Worm (Caenorhabditis elegans) whole organism, L4/young adult: ENCODE data around the gene C34F6.11.

Experiments used
- W03F9.2 ChIP-seq: fragments of 150-350 bp; optimal IDR thresholded peaks from 2 replicates; lab custom pipeline; 2014; ENCODE audit warnings: missing biosample characterization, missing genetic modification characterization
- dao-5 ChIP-seq: sonication (generic microtip); optimal IDR thresholded peaks from 2 replicates; lab custom pipeline; 2016; ENCODE audit warnings: missing genotype, missing genetic modification characterization, moderate library complexity, missing compliant biosample characterization
- him-1 ChIP-seq: sonication (generic microtip); optimal IDR thresholded peaks from 2 replicates; lab custom pipeline; 2016; ENCODE audit warnings: missing genotype, missing genetic modification reagents, missing genetic modification characterization, missing compliant biosample characterization

C34F6.11 gene

ce11 chrX:11210417-11210816 is 6.7 kb upstream of the C34F6.11 start:
- TF ChIP-seq dao-5 (tag; lab: Kevin White, UChicago) (no peak), him-1 (no peak), W03F9.2 (tag; lab: Kevin White, UChicago) (no peak)

DNA sequence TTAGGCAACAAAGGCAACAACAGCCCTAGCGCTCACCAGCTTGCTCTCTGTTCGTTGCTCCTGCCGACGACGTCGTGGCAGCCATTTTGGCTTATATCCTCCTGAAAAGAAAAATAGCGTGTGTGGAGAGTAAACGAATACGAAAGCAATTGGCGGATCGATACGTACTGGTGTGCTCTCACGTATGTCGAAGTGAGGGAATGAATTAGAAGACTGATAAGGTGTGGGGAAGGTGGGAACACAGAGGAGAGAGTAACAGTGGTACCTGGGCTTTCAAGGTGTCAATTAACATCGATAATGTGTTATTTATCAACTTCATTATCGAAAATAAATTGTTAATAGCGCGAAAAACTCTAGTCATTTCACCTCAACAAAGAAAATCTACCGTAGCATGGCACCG is 5.1 kb upstream of the C34F6.11 start, which contains the start of gene C34F6.5:
Gene C34F6.5, minus strand, starts transcription at position 101 of the 400 bp plus-strand sequence.
- TF ChIP-seq W03F9.2 (tag; lab: Kevin White, UChicago) (no peak), him-1 (no peak), dao-5 (tag; lab: Kevin White, UChicago) (no peak)

ce11 chrX:11206953-11207352 is 3.2 kb upstream of the C34F6.11 start, which contains the start of gene hst-2:
Gene hst-2, minus strand, starts transcription at chrX:11207155.
- TF ChIP-seq dao-5 (tag; lab: Kevin White, UChicago): no peak
- TF ChIP-seq him-1: peak; percentile 42
- peak; percentile 46 for TF ChIP-seq W03F9.2 (tag; lab: Kevin White, UChicago)

- TF ChIP-seq dao-5 (tag; lab: Kevin White, UChicago): no peak
- no peak for TF ChIP-seq W03F9.2 (tag; lab: Kevin White, UChicago)
- TF ChIP-seq him-1: no peak
Observed at ce11 chrX:11201165-11201564, 2.6 kb downstream of the C34F6.11 start, which contains the start of gene col-179. Gene col-179, plus strand, starts transcription at chrX:11201465.

- no peak for TF ChIP-seq dao-5 (tag; lab: Kevin White, UChicago)
- no peak for TF ChIP-seq him-1
- TF ChIP-seq W03F9.2 (tag; lab: Kevin White, UChicago): no peak
Observed at ce11 chrX:11199155-11199554, 4.6 kb downstream of the C34F6.11 start, which contains the start of gene col-178. Gene col-178, plus strand, starts transcription at chrX:11199455.

ce11 chrX:11196741-11197140 is 7.0 kb downstream of the C34F6.11 start, which contains the start of gene C34F6.1:
Gene C34F6.1, minus strand, starts transcription at chrX:11196841.
- TF ChIP-seq dao-5 (tag; lab: Kevin White, UChicago) (no peak), W03F9.2 (tag; lab: Kevin White, UChicago) (no peak), him-1 (no peak)

- TF ChIP-seq W03F9.2 (tag; lab: Kevin White, UChicago): no peak
- no peak for TF ChIP-seq dao-5 (tag; lab: Kevin White, UChicago)
- TF ChIP-seq him-1: no peak
Observed at ce11 chrX:11193670-11194069, 10.1 kb downstream of the C34F6.11 start.

ce11 chrX:11190443-11190842 is 13.3 kb downstream of the C34F6.11 start:
- TF ChIP-seq him-1 (no peak), dao-5 (tag; lab: Kevin White, UChicago) (no peak), W03F9.2 (tag; lab: Kevin White, UChicago) (no peak)

DNA sequence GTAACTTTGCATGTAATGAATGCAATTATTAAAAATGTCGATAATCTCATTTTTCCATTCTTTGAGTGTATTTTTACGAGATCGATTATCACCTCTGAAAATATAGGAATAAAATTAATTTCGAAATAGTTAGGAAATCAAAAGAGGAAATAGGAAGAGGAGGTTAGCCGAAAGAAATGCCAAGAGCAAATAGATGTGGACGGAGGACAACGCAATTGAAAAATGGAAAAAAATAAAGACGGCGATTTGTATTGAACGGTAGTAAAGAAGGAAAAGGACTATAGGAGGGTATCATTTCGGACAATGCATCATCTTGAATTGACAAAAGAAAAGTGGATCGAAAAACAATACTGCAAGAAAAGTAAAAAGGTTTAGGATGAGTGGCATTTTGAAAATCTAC is 14.2 kb downstream of the C34F6.11 start, which contains the start of gene F13D2.1:
Gene F13D2.1, minus strand, starts transcription at position 101 of the 400 bp plus-strand sequence.
- no peak for TF ChIP-seq dao-5 (tag; lab: Kevin White, UChicago)
- no peak for TF ChIP-seq him-1
- TF ChIP-seq W03F9.2 (tag; lab: Kevin White, UChicago): no peak

ce11 chrX:11185498-11185897 is 18.2 kb downstream of the C34F6.11 start, which contains the start of gene gnrr-7:
Gene gnrr-7, plus strand, starts transcription at chrX:11185798.
- TF ChIP-seq W03F9.2 (tag; lab: Kevin White, UChicago) (no peak), dao-5 (tag; lab: Kevin White, UChicago) (no peak), him-1 (no peak)

- TF ChIP-seq dao-5 (tag; lab: Kevin White, UChicago) (no peak), him-1 (no peak), W03F9.2 (tag; lab: Kevin White, UChicago) (no peak)
Observed at ce11 chrX:11178599-11178998, 25.1 kb downstream of the C34F6.11 start, which contains the start of gene gnrr-6. Gene gnrr-6, plus strand, starts transcription at chrX:11178899.

DNA sequence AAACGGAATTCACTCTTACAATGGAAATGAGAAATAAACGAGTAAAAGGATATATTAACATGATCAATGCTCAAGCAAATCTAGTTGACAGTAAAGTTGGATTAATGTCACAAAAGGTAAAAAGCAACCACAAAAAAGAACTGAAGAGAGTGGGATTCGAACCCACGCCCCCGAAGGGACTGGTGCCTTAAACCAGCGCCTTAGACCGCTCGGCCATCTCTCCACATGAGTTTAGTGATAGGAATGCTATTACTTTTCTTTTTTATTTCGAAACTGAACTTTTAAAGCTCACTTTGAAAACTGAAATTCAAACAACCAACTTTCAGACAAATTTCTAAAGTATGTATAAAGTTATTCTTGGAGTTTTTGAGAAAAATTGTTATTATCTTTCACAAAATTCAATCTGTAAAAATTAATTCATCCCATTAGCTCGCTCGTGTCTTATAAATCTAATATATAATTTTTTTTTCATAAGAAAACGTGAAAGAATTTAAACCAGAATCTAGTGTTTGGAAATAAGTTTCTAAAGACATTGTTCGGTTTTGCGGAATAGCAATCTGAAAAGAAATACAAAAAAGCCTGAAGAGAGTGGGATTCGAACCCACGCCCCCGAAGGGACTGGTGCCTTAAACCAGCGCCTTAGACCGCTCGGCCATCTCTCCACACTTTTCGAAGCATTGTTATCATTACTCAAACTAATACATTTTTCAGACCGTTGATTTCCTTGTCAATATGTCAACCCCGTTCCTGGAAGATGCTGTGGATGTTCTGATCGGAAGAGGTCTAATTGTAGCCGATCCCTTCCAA is 40.8 kb downstream of the C34F6.11 start:
- TF ChIP-seq W03F9.2 (tag; lab: Kevin White, UChicago) (no peak), dao-5 (tag; lab: Kevin White, UChicago) (no peak), him-1 (no peak)

DNA sequence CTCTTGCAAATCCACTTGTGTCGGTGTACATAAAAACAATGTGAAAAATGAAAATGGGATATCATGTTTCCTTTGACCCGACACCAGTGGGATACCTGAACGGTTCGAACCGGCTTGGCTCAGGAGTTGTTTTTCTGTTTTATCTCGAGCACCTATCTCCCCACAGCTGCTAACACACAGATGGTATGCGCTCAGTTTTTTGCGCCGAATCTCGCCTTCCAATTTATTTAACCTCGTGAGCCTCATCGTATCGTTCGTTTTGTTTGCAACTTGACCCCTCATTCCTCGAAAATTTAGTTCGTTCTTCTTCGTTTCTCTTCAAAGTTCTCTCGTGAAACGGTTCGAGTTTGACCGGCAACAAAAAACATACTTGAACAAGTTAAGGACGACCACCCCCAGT is 43.2 kb downstream of the C34F6.11 start, which contains the start of gene C05C9.1:
Gene C05C9.1, plus strand, starts transcription at position 301 of the 400 bp plus-strand sequence.
- TF ChIP-seq dao-5 (tag; lab: Kevin White, UChicago) (no peak), W03F9.2 (tag; lab: Kevin White, UChicago) (no peak), him-1 (no peak)

DNA sequence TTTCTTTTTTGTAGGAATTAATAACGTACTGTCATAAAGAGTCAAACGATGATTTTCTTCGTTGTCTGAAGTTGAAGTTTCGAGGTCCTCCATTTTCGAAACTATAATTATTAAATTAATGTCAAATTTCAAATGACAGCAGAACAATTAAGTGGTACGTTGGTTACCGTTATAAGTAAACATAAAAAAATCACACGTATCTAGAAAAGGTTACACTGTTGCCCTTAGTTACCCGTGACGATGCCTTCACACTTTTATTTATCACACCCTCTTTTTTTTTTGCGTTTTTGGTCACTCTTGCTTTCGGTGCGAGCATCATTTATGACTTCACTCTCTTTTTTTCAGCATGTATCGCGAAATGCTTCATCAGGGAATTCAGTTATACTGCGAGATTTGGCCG is 51.0 kb downstream of the C34F6.11 start, which contains the start of the genes C05C9.3 and C05C9.2:
Gene C05C9.3, minus strand, starts transcription at position 101 of the 400 bp plus-strand sequence.
Gene C05C9.2, plus strand, starts transcription at position 346 of the 400 bp plus-strand sequence.
- TF ChIP-seq W03F9.2 (tag; lab: Kevin White, UChicago) (no peak), dao-5 (tag; lab: Kevin White, UChicago) (no peak), him-1 (no peak)
